Worm (Caenorhabditis elegans) whole organism, mixed stage, embryonic: Measurements from ENCODE around the gene F49C12.11.

ENCODE experiments used
- M03D4.4 ChIP-seq: sonication (generic microtip); optimal IDR thresholded peaks from 2 replicates; lab custom pipeline; 2017; ENCODE audit warnings: mild to moderate bottlenecking, missing genetic modification characterization, missing compliant biosample characterization
- bed-3 ChIP-seq: fragments of 200-800 bp; sonication (Bioruptor generic); optimal IDR thresholded peaks from 3 replicates; lab custom pipeline; 2018; ENCODE audit warnings: mild to moderate bottlenecking, missing genetic modification characterization, moderate library complexity, missing compliant biosample characterization
- blmp-1 ChIP-seq: fragments of 150-350 bp; optimal IDR thresholded peaks from 2 replicates; lab custom pipeline; 2014; ENCODE audit warnings: missing biosample characterization, missing genetic modification characterization
- ceh-39 ChIP-seq: fragments of 150-350 bp; optimal IDR thresholded peaks from 2 replicates; lab custom pipeline; 2014; ENCODE audit warnings: missing biosample characterization, missing genetic modification characterization
- ceh-43 ChIP-seq: fragments of 200-800 bp; sonication (Bioruptor generic); optimal IDR thresholded peaks from 2 replicates; lab custom pipeline; 2018; ENCODE audit warnings: mild to moderate bottlenecking, missing genetic modification characterization, moderate library complexity, missing compliant biosample characterization
- ceh-83 ChIP-seq: fragments of 200-800 bp; sonication (Bioruptor generic); optimal IDR thresholded peaks from 2 replicates; lab custom pipeline; 2018; ENCODE audit warnings: mild to moderate bottlenecking, missing genetic modification characterization, missing compliant biosample characterization
- ces-1 ChIP-seq: fragments of 150-350 bp; optimal IDR thresholded peaks from 2 replicates; lab custom pipeline; 2014; ENCODE audit warnings: missing biosample characterization, missing genetic modification reagents, missing genetic modification characterization
- cnd-1 ChIP-seq: fragments of 200-800 bp; sonication (Bioruptor generic); optimal IDR thresholded peaks from 2 replicates; lab custom pipeline; 2018; ENCODE audit warnings: mild to moderate bottlenecking, missing genetic modification characterization, missing compliant biosample characterization
- drap-1 ChIP-seq: fragments of 200-800 bp; sonication (Bioruptor generic); optimal IDR thresholded peaks from 3 replicates; lab custom pipeline; 2018; ENCODE audit warnings: mild to moderate bottlenecking, missing genetic modification characterization, missing compliant biosample characterization
- elt-1 ChIP-seq: sonication (generic microtip); optimal IDR thresholded peaks from 2 replicates; lab custom pipeline; 2017; ENCODE audit warnings: missing genetic modification characterization, mild to moderate bottlenecking, missing compliant biosample characterization, antibody characterized with exemption, moderate library complexity, borderline replicate concordance; ENCODE audit not compliant: insufficient read depth
- elt-3 ChIP-seq: fragments of 150-350 bp; optimal IDR thresholded peaks from 2 replicates; lab custom pipeline; 2014; ENCODE audit warnings: missing biosample characterization, missing genetic modification characterization
- flh-1 ChIP-seq: fragments of 200-800 bp; sonication (Bioruptor generic); optimal IDR thresholded peaks from 2 replicates; lab custom pipeline; 2018; ENCODE audit warnings: mild to moderate bottlenecking, missing genetic modification characterization, moderate library complexity, missing compliant biosample characterization
- ham-2 ChIP-seq: fragments of 200-800 bp; sonication (Bioruptor generic); optimal IDR thresholded peaks from 2 replicates; lab custom pipeline; 2018; ENCODE audit warnings: mild to moderate bottlenecking, missing genetic modification characterization, missing compliant biosample characterization
- hlh-1 ChIP-seq: fragments of 150-350 bp; optimal IDR thresholded peaks from 2 replicates; lab custom pipeline; 2014; ENCODE audit warnings: missing biosample characterization, missing genetic modification reagents, missing genetic modification characterization
- lin-13 ChIP-seq: fragments of 150-350 bp; optimal IDR thresholded peaks from 2 replicates; lab custom pipeline; 2014; ENCODE audit warnings: missing biosample characterization, missing genetic modification characterization
- lin-32 ChIP-seq: fragments of 200-800 bp; sonication (Bioruptor generic); optimal IDR thresholded peaks from 2 replicates; lab custom pipeline; 2018; ENCODE audit warnings: mild to moderate bottlenecking, missing genetic modification characterization, missing compliant biosample characterization
- lsy-2 ChIP-seq: fragments of 150-350 bp; optimal IDR thresholded peaks from 2 replicates; lab custom pipeline; 2014; ENCODE audit warnings: missing biosample characterization, missing genetic modification characterization
- mab-5 ChIP-seq: fragments of 150-350 bp; optimal IDR thresholded peaks from 2 replicates; lab custom pipeline; 2014; ENCODE audit warnings: missing biosample characterization, missing genetic modification characterization
- mep-1 ChIP-seq: fragments of 150-350 bp; optimal IDR thresholded peaks from 2 replicates; lab custom pipeline; 2017; ENCODE audit warnings: missing biosample characterization, missing genetic modification reagents, missing genetic modification characterization, inconsistent platforms
- nhr-12 ChIP-seq: fragments of 150-350 bp; optimal IDR thresholded peaks from 2 replicates; lab custom pipeline; 2014; ENCODE audit warnings: missing biosample characterization, missing genetic modification characterization
- nhr-237 ChIP-seq: fragments of 150-350 bp; optimal IDR thresholded peaks from 2 replicates; lab custom pipeline; 2014; ENCODE audit warnings: missing biosample characterization, missing genetic modification characterization
- nhr-28 ChIP-seq: fragments of 150-350 bp; optimal IDR thresholded peaks from 2 replicates; lab custom pipeline; 2014; ENCODE audit warnings: missing biosample characterization, missing genetic modification characterization
- nhr-76 ChIP-seq: sonication (generic microtip); optimal IDR thresholded peaks from 2 replicates; lab custom pipeline; 2017; ENCODE audit warnings: missing biosample characterization, missing genetic modification characterization
- pha-4 ChIP-seq: fragments of 150-350 bp; optimal IDR thresholded peaks from 2 replicates; lab custom pipeline; 2018; ENCODE audit warnings: missing biosample characterization, missing genetic modification reagents, missing genetic modification characterization
- sem-2 ChIP-seq: fragments of 200-800 bp; sonication (Bioruptor generic); optimal IDR thresholded peaks from 2 replicates; lab custom pipeline; 2018; ENCODE audit warnings: mild to moderate bottlenecking, missing genetic modification characterization, missing compliant biosample characterization
- snpc-4 ChIP-seq: fragments of 150-350 bp; optimal IDR thresholded peaks from 2 replicates; lab custom pipeline; 2014; ENCODE audit warnings: missing biosample characterization, missing genetic modification characterization
- sptf-1 ChIP-seq: sonication (generic microtip); optimal IDR thresholded peaks from 2 replicates; lab custom pipeline; 2017; ENCODE audit warnings: mild to moderate bottlenecking, missing genetic modification characterization, moderate library complexity, missing compliant biosample characterization
- tbx-8 ChIP-seq: fragments of 200-800 bp; sonication (Bioruptor generic); optimal IDR thresholded peaks from 2 replicates; lab custom pipeline; 2018; ENCODE audit warnings: mild to moderate bottlenecking, missing genetic modification characterization, moderate library complexity, missing compliant biosample characterization
- unc-120 ChIP-seq: sonication (generic microtip); optimal IDR thresholded peaks from 2 replicates; lab custom pipeline; 2017; ENCODE audit warnings: missing genetic modification characterization, missing compliant biosample characterization; ENCODE audit not compliant: poor library complexity, severe bottlenecking
- unc-39 ChIP-seq: fragments of 150-350 bp; optimal IDR thresholded peaks from 2 replicates; lab custom pipeline; 2014; ENCODE audit warnings: missing biosample characterization, missing genetic modification characterization
- unc-62 ChIP-seq: fragments of 150-350 bp; optimal IDR thresholded peaks from 2 replicates; lab custom pipeline; 2014; ENCODE audit warnings: missing biosample characterization, missing genetic modification reagents, missing genetic modification characterization
- zip-8 ChIP-seq: fragments of 150-350 bp; optimal IDR thresholded peaks from 2 replicates; lab custom pipeline; 2014; ENCODE audit warnings: missing biosample characterization, missing genetic modification characterization
- ztf-11 ChIP-seq: fragments of 150-350 bp; optimal IDR thresholded peaks from 2 replicates; lab custom pipeline; 2014; ENCODE audit warnings: missing biosample characterization, missing genetic modification characterization

F49C12.11 gene

ce11 chrIV:9312827-9313226 is 6.4 kb upstream of the F49C12.11 start, which contains the start of gene F49C12.7:
TSS of gene F49C12.7 (minus strand) at chrIV:9312927.
- TF ChIP-seq zip-8 (tag; lab: Kevin White, UChicago), result peak; percentile 89

ce11 chrIV:9316068-9316681 is 3.0 kb upstream of the F49C12.11 start, which contains the start of the genes F49C12.9 and rpn-7:
TSS of gene F49C12.9 (minus strand) at chrIV:9316215.
TSS of gene rpn-7 (plus strand) at chrIV:9316631.
- TF ChIP-seq nhr-76 (tag; lab: Kevin White, UChicago) (peak; percentile 1), pha-4 (peak; percentile 7), ceh-83 (GFP tag; lab: Kevin White, UChicago) (no peak), drap-1 (GFP tag; lab: Kevin White, UChicago) (peak; percentile 73), M03D4.4 (tag; lab: Kevin White, UChicago) (peak; percentile 67), ceh-39 (tag; lab: Kevin White, UChicago) (peak; percentile 30), lsy-2 (tag; lab: Kevin White, UChicago) (peak; percentile 37), lin-32 (no peak), cnd-1 (tag; lab: Kevin White, UChicago) (peak; percentile 62), tbx-8 (GFP tag; lab: Kevin White, UChicago) (no peak), hlh-1 (tag; lab: Kevin White, UChicago) (peak; percentile 67), nhr-237 (tag; lab: Kevin White, UChicago) (peak; percentile 16), elt-1 (tag; lab: Kevin White, UChicago) (peak; percentile 36), ztf-11 (tag; lab: Kevin White, UChicago) (peak; percentile 52), unc-39 (tag; lab: Kevin White, UChicago) (no peak), flh-1 (peak; percentile 7), ces-1 (GFP tag; lab: Kevin White, UChicago) (peak; percentile 60), nhr-12 (peak; percentile 35), sem-2 (peak; percentile 36), bed-3 (GFP tag; lab: Kevin White, UChicago) (peak; percentile 37), unc-62 (GFP tag; lab: Kevin White, UChicago) (no peak), mab-5 (tag; lab: Kevin White, UChicago) (no peak), sptf-1 (peak; percentile 85), mep-1 (peak; percentile 82), ham-2 (GFP tag; lab: Kevin White, UChicago) (no peak), ceh-43 (peak; percentile 81)

ce11 chrIV:9318147-9318546 is 1.0 kb upstream of the F49C12.11 start:
- TF ChIP-seq unc-120 (tag; lab: Kevin White, UChicago) (no peak), blmp-1 (tag; lab: Kevin White, UChicago) (no peak), lin-32 (no peak), ham-2 (GFP tag; lab: Kevin White, UChicago) (no peak), mab-5 (tag; lab: Kevin White, UChicago) (no peak), elt-3 (tag; lab: Kevin White, UChicago) (no peak), lin-13 (tag; lab: Kevin White, UChicago) (no peak), ceh-39 (tag; lab: Kevin White, UChicago) (no peak), sem-2 (no peak), bed-3 (GFP tag; lab: Kevin White, UChicago) (no peak), zip-8 (tag; lab: Kevin White, UChicago) (no peak), nhr-76 (tag; lab: Kevin White, UChicago) (no peak), elt-1 (tag; lab: Kevin White, UChicago) (no peak)

ce11 chrIV:9320023-9320422 is 843 bp downstream of the F49C12.11 start:
- TF ChIP-seq nhr-12 (no peak), snpc-4 (tag; lab: Kevin White, UChicago) (no peak), unc-62 (GFP tag; lab: Kevin White, UChicago) (no peak), nhr-28 (tag; lab: Kevin White, UChicago) (no peak), ztf-11 (tag; lab: Kevin White, UChicago) (no peak), nhr-237 (tag; lab: Kevin White, UChicago) (no peak), zip-8 (tag; lab: Kevin White, UChicago) (no peak), hlh-1 (tag; lab: Kevin White, UChicago) (no peak), flh-1 (no peak), lin-32 (no peak), unc-39 (tag; lab: Kevin White, UChicago) (no peak)
